Fruit fly (Drosophila melanogaster) whole organism, prepupa: ENCODE measurements around the gene CG14247.
A peak's percentile ranks its signal among the peaks of the same experiment; 100 is the strongest.

Experiments
- CG1621 ChIP-seq: fragments of 200-800 bp; sonication (Bioruptor generic); optimal IDR thresholded peaks from 3 replicates; lab custom pipeline; 2018; ENCODE audit warnings: missing biosample characterization, mild to moderate bottlenecking, missing genetic modification characterization
- CG16779 ChIP-seq: fragments of 200-800 bp; sonication (Bioruptor generic); optimal IDR thresholded peaks from 3 replicates; lab custom pipeline; 2017; ENCODE audit warnings: missing biosample characterization, mild to moderate bottlenecking, missing genetic modification characterization
- CG3032 ChIP-seq: fragments of 200-800 bp; optimal IDR thresholded peaks from 2 replicates; lab custom pipeline; 2019; ENCODE audit warnings: missing biosample characterization, mild to moderate bottlenecking, missing genetic modification characterization, moderate library complexity
- CG31627 ChIP-seq: fragments of 200-800 bp; sonication (Bioruptor generic); optimal IDR thresholded peaks from 3 replicates; lab custom pipeline; 2016; ENCODE audit warnings: missing biosample characterization, missing genetic modification characterization
- CG32006 ChIP-seq: fragments of 200-800 bp; sonication (Bioruptor generic); optimal IDR thresholded peaks from 3 replicates; lab custom pipeline; 2017; ENCODE audit warnings: missing biosample characterization, mild to moderate bottlenecking, missing genetic modification characterization
- CG34406 ChIP-seq: fragments of 200-800 bp; sonication (Bioruptor generic); optimal IDR thresholded peaks from 3 replicates; lab custom pipeline; 2016; ENCODE audit warnings: missing biosample characterization, missing genetic modification characterization
- CG4318 ChIP-seq: fragments of 200-800 bp; sonication (Bioruptor generic); optimal IDR thresholded peaks from 3 replicates; lab custom pipeline; 2017; ENCODE audit warnings: missing biosample characterization, mild to moderate bottlenecking, missing genetic modification characterization
- CG6792 ChIP-seq: fragments of 200-800 bp; sonication (Bioruptor generic); optimal IDR thresholded peaks from 3 replicates; lab custom pipeline; 2016; ENCODE audit warnings: missing biosample characterization, missing genetic modification characterization
- CG6808 ChIP-seq: fragments of 200-800 bp; sonication (Bioruptor generic); optimal IDR thresholded peaks from 3 replicates; lab custom pipeline; 2017; ENCODE audit warnings: missing biosample characterization, missing genetic modification characterization, mild to moderate bottlenecking, moderate library complexity, missing genetic modification reagents
- CG7368 ChIP-seq: fragments of 200-800 bp; sonication (Bioruptor generic); optimal IDR thresholded peaks from 3 replicates; lab custom pipeline; 2016; ENCODE audit warnings: missing biosample characterization, missing genetic modification characterization
- CG8119 ChIP-seq: fragments of 200-800 bp; sonication (Bioruptor generic); IDR thresholded peaks from 3 replicates; pipeline ENCODE4 v1.3.6; 2022; ENCODE audit warnings: missing biosample characterization, missing genetic modification characterization
- CG9139 ChIP-seq: fragments of 200-800 bp; sonication (Bioruptor generic); optimal IDR thresholded peaks from 3 replicates; lab custom pipeline; 2017; ENCODE audit warnings: missing biosample characterization, mild to moderate bottlenecking, missing genetic modification characterization
- Eip75B ChIP-seq: fragments of 200-800 bp; sonication (Bioruptor generic); optimal IDR thresholded peaks from 3 replicates; lab custom pipeline; 2016; ENCODE audit warnings: missing biosample characterization, missing genetic modification characterization
- Eip78C ChIP-seq: fragments of 200-800 bp; sonication (Bioruptor generic); peaks from one replicate; lab custom pipeline; 2016; ENCODE audit warnings: missing biosample characterization, missing genetic modification characterization
- Ets96B ChIP-seq: fragments of 200-800 bp; optimal IDR thresholded peaks from 2 replicates; lab custom pipeline; 2019; ENCODE audit warnings: missing biosample characterization, mild to moderate bottlenecking, missing genetic modification characterization, moderate library complexity
- Hr38 ChIP-seq: sonication (Bioruptor generic); optimal IDR thresholded peaks from 2 replicates; lab custom pipeline; 2016; ENCODE audit warnings: missing biosample characterization, missing genetic modification characterization
- Met ChIP-seq: fragments of 200-800 bp; sonication (Bioruptor generic); optimal IDR thresholded peaks from 3 replicates; lab custom pipeline; 2016; ENCODE audit warnings: missing biosample characterization, missing genetic modification characterization
- OdsH ChIP-seq: fragments of 200-800 bp; sonication (Bioruptor generic); optimal IDR thresholded peaks from 3 replicates; lab custom pipeline; 2016; ENCODE audit warnings: missing biosample characterization, missing genetic modification characterization
- Smox ChIP-seq: fragments of 200-800 bp; sonication (Bioruptor generic); optimal IDR thresholded peaks from 3 replicates; lab custom pipeline; 2016; ENCODE audit warnings: missing biosample characterization, missing genetic modification characterization
- Sox102F ChIP-seq: fragments of 200-800 bp; sonication (Bioruptor generic); optimal IDR thresholded peaks from 2 replicates; lab custom pipeline; 2016; ENCODE audit warnings: missing biosample characterization, mild to moderate bottlenecking, missing genetic modification characterization
- Sox14 ChIP-seq: fragments of 200-800 bp; sonication (Bioruptor generic); optimal IDR thresholded peaks from 3 replicates; lab custom pipeline; 2016; ENCODE audit warnings: missing biosample characterization, missing genetic modification characterization
- cyc ChIP-seq: fragments of 200-800 bp; sonication (Bioruptor generic); optimal IDR thresholded peaks from 3 replicates; lab custom pipeline; 2016; ENCODE audit warnings: missing biosample characterization, missing genetic modification characterization
- dac ChIP-seq: fragments of 200-800 bp; sonication (Bioruptor generic); optimal IDR thresholded peaks from 2 replicates; lab custom pipeline; 2017; ENCODE audit warnings: missing biosample characterization, mild to moderate bottlenecking, missing genetic modification characterization
- dsx ChIP-seq: fragments of 200-800 bp; optimal IDR thresholded peaks from 3 replicates; lab custom pipeline; 2019; ENCODE audit warnings: missing biosample characterization, mild to moderate bottlenecking, missing genetic modification characterization, moderate library complexity; ENCODE audit not compliant: poor library complexity, severe bottlenecking
- fkh ChIP-seq: fragments of 200-800 bp; sonication (Bioruptor generic); optimal IDR thresholded peaks from 3 replicates; lab custom pipeline; 2017; ENCODE audit warnings: missing biosample characterization, mild to moderate bottlenecking, missing genetic modification characterization, moderate library complexity
- lz ChIP-seq: fragments of 200-800 bp; sonication (Bioruptor generic); optimal IDR thresholded peaks from 3 replicates; lab custom pipeline; 2016; ENCODE audit warnings: missing biosample characterization, missing genetic modification characterization
- pdm3 ChIP-seq: fragments of 200-800 bp; sonication (Bioruptor generic); optimal IDR thresholded peaks from 3 replicates; lab custom pipeline; 2016; ENCODE audit warnings: missing biosample characterization, missing genetic modification characterization
- salr ChIP-seq, 2 experiments: fragments of 200-800 bp; sonication (Bioruptor generic); optimal IDR thresholded peaks; 3 replicates each; lab custom pipeline; 2016 to 2018; ENCODE audit warnings: missing biosample characterization in 2 of 2, missing genetic modification characterization in 2 of 2, mild to moderate bottlenecking in 1 of 2
- svp ChIP-seq: fragments of 200-800 bp; sonication (Bioruptor generic); peaks from one replicate; lab custom pipeline; 2016; ENCODE audit warnings: missing biosample characterization, missing genetic modification characterization
- topi ChIP-seq: fragments of 200-800 bp; sonication (Bioruptor generic); optimal IDR thresholded peaks from 3 replicates; lab custom pipeline; 2016; ENCODE audit warnings: missing biosample characterization, missing genetic modification characterization
- vri ChIP-seq: fragments of 200-800 bp; sonication (Bioruptor generic); optimal IDR thresholded peaks from 3 replicates; lab custom pipeline; 2016; ENCODE audit warnings: missing biosample characterization, mild to moderate bottlenecking, missing genetic modification characterization

The CG14247 gene

dm6 chr3R:26717295-26717694 lies 20.1 kb upstream of the CG14247 start, which contains the start of gene CG6425 (continued):
- TF ChIP-seq Smox (GFP tag; lab: Kevin White, UChicago) (no peak), cyc (peak; percentile 38), Sox14 (GFP tag; lab: Kevin White, UChicago) (peak; percentile 30), CG16779 (no peak), topi (GFP tag; lab: Kevin White, UChicago) (peak; percentile 23), Hr38 (GFP tag; lab: Kevin White, UChicago) (no peak), CG6792 (GFP tag; lab: Kevin White, UChicago) (no peak), dsx (no peak), CG34406 (GFP tag; lab: Kevin White, UChicago) (no peak), Ets96B (tag; lab: Kevin White, UChicago) (no peak), CG3032 (tag; lab: Kevin White, UChicago) (peak; percentile 44), CG31627 (GFP tag; lab: Kevin White, UChicago) (peak; percentile 61), OdsH (no peak), Eip75B (GFP tag; lab: Kevin White, UChicago) (no peak), CG7368 (GFP tag; lab: Kevin White, UChicago) (no peak), lz (GFP tag; lab: Kevin White, UChicago) (peak; percentile 18), pdm3 (GFP tag; lab: Kevin White, UChicago) (peak; percentile 35), CG8119 (GFP tag; lab: Robert Waterston, UW) (peak; percentile 41; the same call in 2 of the 3 replicates), salr (GFP tag; optimal IDR thresholded peaks at IDR 0.05; lab: Kevin White, UChicago) (peak in 1 of 2 experiments; percentile 22), fkh (GFP tag; lab: Kevin White, UChicago) (no peak)

DNA sequence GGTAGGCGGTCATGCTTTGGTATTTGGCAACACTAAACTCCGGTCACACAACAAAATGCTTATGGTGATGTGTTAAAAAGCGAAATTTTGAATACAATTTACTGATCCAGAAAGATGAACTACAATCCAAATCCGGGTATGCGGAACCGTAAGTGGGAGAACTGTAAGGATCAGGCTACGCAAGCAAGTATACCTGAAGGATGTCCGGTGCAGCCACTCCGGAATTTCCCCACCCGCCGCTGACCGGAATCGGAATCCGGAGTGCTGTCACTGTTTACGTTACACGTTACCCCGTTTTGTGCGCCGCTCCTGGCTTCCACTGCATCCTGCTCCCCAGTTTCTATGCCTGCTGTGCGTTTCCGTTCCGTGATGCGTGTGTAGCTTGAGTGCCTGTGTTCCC lies 19.5 kb upstream of the CG14247 start, which contains the start of gene Yif1:
Gene Yif1, plus strand, starts transcription at position 8 of the 400 bp plus-strand sequence.
- peak; percentile 87 for TF ChIP-seq CG1621 (tag; lab: Kevin White, UChicago)
- TF ChIP-seq dac = no peak

DNA sequence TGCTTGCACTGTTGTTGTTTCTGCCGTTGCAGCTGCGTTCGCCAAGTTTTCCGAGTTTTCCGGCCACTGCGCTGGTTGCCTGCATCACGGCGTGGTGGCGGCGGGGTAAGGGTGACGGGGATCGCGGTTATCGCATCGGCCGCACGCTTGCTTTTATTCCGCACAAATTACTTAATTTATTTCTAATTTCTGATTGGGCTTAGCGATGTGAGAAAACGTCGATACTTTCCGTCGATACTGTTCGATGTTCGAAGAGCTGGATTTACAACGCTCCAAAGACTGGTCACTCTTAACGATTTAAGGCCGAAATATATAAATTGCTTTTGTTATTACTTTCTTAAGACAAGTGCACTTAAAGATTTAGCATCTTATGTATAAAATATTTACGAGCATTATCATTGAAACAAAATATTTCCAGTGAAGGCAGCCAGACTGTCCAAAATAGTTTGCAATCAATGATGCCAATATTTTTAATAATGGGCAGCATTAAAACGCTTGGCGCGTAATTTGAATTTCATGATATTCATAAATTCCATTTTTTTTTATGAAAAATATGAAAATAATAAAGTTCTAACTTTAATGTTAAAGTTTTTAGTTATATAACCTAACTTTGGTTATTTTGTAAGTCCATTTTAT lies 12.3 kb upstream of the CG14247 start, which contains the start of gene CG6420:
Gene CG6420, minus strand, starts transcription at position 240 of the 636 bp plus-strand sequence.
- TF ChIP-seq CG9139 (GFP tag; lab: Kevin White, UChicago) = no peak
- peak; percentile 16 for TF ChIP-seq Eip78C (GFP tag; lab: Kevin White, UChicago)
- TF ChIP-seq vri = peak; percentile 76
- TF ChIP-seq CG6808 (GFP tag; lab: Kevin White, UChicago) = peak; percentile 100
- TF ChIP-seq, all 60 proteins: peak for 3

- no peak for TF ChIP-seq Ets96B (tag; lab: Kevin White, UChicago)
- TF ChIP-seq Met (GFP tag; lab: Kevin White, UChicago) = no peak
- TF ChIP-seq Sox102F (GFP tag; lab: Kevin White, UChicago) = no peak
- no peak for TF ChIP-seq CG32006
- TF ChIP-seq CG4318 (GFP tag; lab: Kevin White, UChicago) = no peak
- TF ChIP-seq, all 60 proteins: peak for 0
Measured at dm6 chr3R:26725833-26726232, 11.6 kb upstream of the CG14247 start, which contains the start of gene CG14244. Gene CG14244, plus strand, starts transcription at chr3R:26726133.

DNA sequence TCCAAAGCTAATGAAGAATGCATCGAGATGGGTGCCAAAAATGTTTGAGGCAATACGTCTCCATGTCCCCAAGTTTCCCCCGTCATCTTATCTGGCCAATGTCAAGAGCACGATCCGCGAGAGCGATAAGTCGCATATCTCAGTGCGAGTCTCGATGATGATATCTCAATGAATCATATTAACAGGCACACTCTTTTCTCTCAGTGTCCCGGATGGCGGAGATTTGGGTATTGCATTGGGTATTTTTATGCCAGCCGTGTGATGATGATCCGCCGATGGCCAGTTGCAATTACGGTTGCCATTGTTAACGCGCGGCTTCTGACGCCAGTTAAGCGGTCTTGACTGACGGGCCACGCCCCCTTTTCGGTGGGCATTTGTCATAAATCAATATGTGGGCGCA lies 10.4 kb upstream of the CG14247 start, which contains the start of gene CG14246:
Gene CG14246, plus strand, starts transcription at position 301 of the 400 bp plus-strand sequence.
- TF ChIP-seq CG34406 (GFP tag; lab: Kevin White, UChicago) (no peak), CG6792 (GFP tag; lab: Kevin White, UChicago) (no peak), svp (GFP tag; lab: Kevin White, UChicago) (no peak)
